Worm (Caenorhabditis elegans): Measurements from ENCODE around the gene oac-1.

oac-1 gene

DNA sequence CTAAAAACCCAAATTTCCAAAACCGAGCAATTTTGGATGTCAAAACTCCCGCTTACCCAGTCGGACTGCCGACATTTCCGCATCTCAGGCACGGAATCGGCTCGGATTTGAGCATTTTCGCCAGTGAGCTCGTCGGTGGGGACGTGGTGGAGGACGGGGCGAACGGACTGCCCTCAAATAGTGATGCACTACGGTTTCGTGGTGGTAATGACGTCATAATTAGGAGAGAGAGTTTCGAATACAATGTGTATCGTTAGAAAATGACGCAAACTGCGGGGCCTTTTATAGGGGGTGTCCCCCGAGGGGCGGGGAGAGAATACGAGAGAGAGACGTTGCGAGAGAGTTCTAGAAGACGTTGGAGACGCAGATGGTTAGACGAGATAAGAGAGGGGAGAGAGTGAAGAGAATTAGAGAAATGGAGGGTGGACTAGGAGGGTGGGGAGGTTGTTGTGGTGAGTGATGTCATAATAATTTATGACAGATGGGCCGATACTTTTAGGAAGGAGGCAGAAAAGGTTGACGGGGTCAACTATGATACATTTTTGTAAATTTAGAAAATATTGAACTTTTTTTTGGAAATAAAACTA, 33.1 kb downstream of the oac-1 start:
- TF ChIP-seq nhr-43 (tag; optimal IDR thresholded peaks at IDR 0.05; ENCODE audit: poor library complexity, severe bottlenecking) (peak; percentile 83), egl-27 (tag; optimal IDR thresholded peaks at IDR 0.05) (peak; percentile 58), ceh-82 (tag; optimal IDR thresholded peaks at IDR 0.05) (peak; percentile 66), nhr-28 (tag; optimal IDR thresholded peaks at IDR 0.05) (no peak), ztf-11 (tag; optimal IDR thresholded peaks at IDR 0.05) (no peak), unc-39 (tag; optimal IDR thresholded peaks at IDR 0.05) (no peak), unc-62 (GFP tag; optimal IDR thresholded peaks at IDR 0.05) (peak; percentile 86), nhr-11 (tag; optimal IDR thresholded peaks at IDR 0.05) (no peak), nhr-12 (tag; optimal IDR thresholded peaks at IDR 0.05) (no peak), lsy-12 (tag; optimal IDR thresholded peaks at IDR 0.05) (peak; percentile 93), snpc-4 (tag; optimal IDR thresholded peaks at IDR 0.05) (peak; percentile 45), nfya-1 (tag; optimal IDR thresholded peaks at IDR 0.05; ENCODE audit: insufficient read depth) (peak; percentile 91), egl-5 (tag; optimal IDR thresholded peaks at IDR 0.05) (peak; percentile 79), nhr-76 (tag; optimal IDR thresholded peaks at IDR 0.05) (no peak), ztf-4 (tag; optimal IDR thresholded peaks at IDR 0.05) (peak; percentile 76), tbx-2 (tag; optimal IDR thresholded peaks at IDR 0.05) (peak; percentile 77), lin-39 (tag; optimal IDR thresholded peaks at IDR 0.05) (peak; percentile 86), ZK546.5 (tag; optimal IDR thresholded peaks at IDR 0.05) (no peak), mdl-1 (tag; optimal IDR thresholded peaks at IDR 0.05) (peak; percentile 83), fos-1 (tag; optimal IDR thresholded peaks at IDR 0.05) (peak; percentile 26), R02D3.7 (tag; optimal IDR thresholded peaks at IDR 0.05) (peak; percentile 73), mml-1 (tag; optimal IDR thresholded peaks at IDR 0.05) (peak; percentile 54), elt-1 (tag; optimal IDR thresholded peaks at IDR 0.05) (peak; percentile 56), nhr-23 (tag; optimal IDR thresholded peaks at IDR 0.05) (peak; percentile 95), pha-4 (tag; optimal IDR thresholded peaks at IDR 0.05) (peak; percentile 49), nhr-77 (tag; optimal IDR thresholded peaks at IDR 0.05) (no peak), nhr-67 (tag; optimal IDR thresholded peaks at IDR 0.05) (no peak), ceh-16 (tag; optimal IDR thresholded peaks at IDR 0.05) (no peak), fkh-2 (tag; optimal IDR thresholded peaks at IDR 0.05) (no peak), eor-1 (tag; optimal IDR thresholded peaks at IDR 0.05) (peak in 1 of 2 experiments; percentile 67), jun-1 (tag; optimal IDR thresholded peaks at IDR 0.05) (peak; percentile 94), fkh-10 (GFP tag; optimal IDR thresholded peaks at IDR 0.05) (peak; percentile 7), sea-2 (GFP tag; optimal IDR thresholded peaks at IDR 0.05) (peak; percentile 27), ceh-9 (tag; optimal IDR thresholded peaks at IDR 0.05) (no peak), hmg-11 (tag; optimal IDR thresholded peaks at IDR 0.05) (peak; percentile 66), zag-1 (tag; optimal IDR thresholded peaks at IDR 0.05) (peak; percentile 55), elt-3 (tag; optimal IDR thresholded peaks at IDR 0.05) (peak in 1 of 3 experiments; percentile 87), skn-1 (tag; optimal IDR thresholded peaks at IDR 0.05) (peak; percentile 70), ama-1 (optimal IDR thresholded peaks at IDR 0.05) (peak; percentile 96), nhr-237 (tag; optimal IDR thresholded peaks at IDR 0.05) (no peak), ceh-28 (tag; optimal IDR thresholded peaks at IDR 0.05) (peak; percentile 84), pqm-1 (tag; optimal IDR thresholded peaks at IDR 0.05) (peak; percentile 56), daf-12 (tag; optimal IDR thresholded peaks at IDR 0.05) (no peak), aly-2 (tag; optimal IDR thresholded peaks at IDR 0.05) (no peak), elt-2 (tag; optimal IDR thresholded peaks at IDR 0.05) (peak; percentile 79), nhr-25 (tag; optimal IDR thresholded peaks at IDR 0.05) (peak; percentile 97), lin-15B (tag; optimal IDR thresholded peaks at IDR 0.05) (peak; percentile 41)
